Fruit fly (Drosophila melanogaster): ENCODE measurements around the gene CG43349.

Gene CG43349

DNA sequence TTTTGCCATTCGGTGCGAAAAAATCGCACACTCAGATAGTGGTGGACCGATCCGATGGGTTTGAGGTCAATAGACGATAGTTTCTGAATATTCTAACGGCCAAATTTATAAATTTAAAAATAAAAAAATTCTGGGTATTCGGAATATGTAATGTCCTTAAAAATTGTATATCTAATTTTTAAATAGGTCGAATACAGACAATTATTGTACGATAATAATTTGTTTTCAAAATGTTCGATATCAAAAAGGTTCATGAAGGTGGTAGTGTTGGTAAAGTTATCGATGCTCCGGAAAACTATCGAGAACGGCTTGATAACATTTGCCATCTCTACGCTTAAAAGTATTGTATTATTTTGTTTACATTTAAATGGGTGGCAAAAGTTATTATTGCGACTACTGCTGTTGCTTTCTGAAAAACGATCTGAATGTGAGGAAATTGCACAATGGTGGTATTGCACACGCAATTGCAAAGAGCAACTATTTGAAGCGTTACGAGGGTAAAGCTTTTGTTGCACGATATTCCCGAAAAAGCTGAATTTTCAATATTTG, 30.1 kb upstream of the CG43349 start, which contains the start of the genes CG31922 and Plap:
Gene CG31922, plus strand, starts transcription at position 315 of the 549 bp plus-strand sequence.
Gene Plap, minus strand, starts transcription at position 499 of the 549 bp plus-strand sequence.
- TF ChIP-seq psq (optimal IDR thresholded peaks at IDR 0.05) (no peak), EcR (GFP tag; optimal IDR thresholded peaks at IDR 0.05) (no peak), Dll (optimal IDR thresholded peaks at IDR 0.05) (no peak), CG8478 (optimal IDR thresholded peaks at IDR 0.05) (no peak), pan (optimal IDR thresholded peaks at IDR 0.05) (no peak), usp (GFP tag; optimal IDR thresholded peaks at IDR 0.05) (no peak)

DNA sequence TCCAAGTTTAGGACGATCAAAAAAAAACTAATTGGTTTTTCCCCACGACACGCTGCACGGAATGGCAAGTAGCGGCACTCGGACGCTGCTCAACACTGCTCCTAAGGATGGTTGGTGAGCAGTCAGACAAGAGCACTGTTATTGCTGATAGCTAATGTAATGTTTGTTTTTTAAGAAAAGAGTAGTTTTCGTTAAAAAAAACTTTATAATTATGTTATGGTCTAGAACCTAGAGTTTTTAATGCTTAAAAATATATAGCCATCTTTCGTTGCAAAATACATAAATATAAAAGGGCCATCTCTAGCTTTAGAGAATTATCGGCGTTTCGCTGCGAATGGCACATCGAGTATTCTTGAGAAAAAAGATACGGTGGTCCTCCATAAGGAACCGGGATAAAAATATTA, 27.3 kb upstream of the CG43349 start, which contains the start of the genes Charon and CG4887:
Gene Charon, minus strand, starts transcription at position 102 of the 404 bp plus-strand sequence.
Gene CG4887, plus strand, starts transcription at position 306 of the 404 bp plus-strand sequence.
- TF ChIP-seq EcR (GFP tag; optimal IDR thresholded peaks at IDR 0.05) (no peak), psq (optimal IDR thresholded peaks at IDR 0.05) (no peak), pan (optimal IDR thresholded peaks at IDR 0.05) (no peak), Dll (optimal IDR thresholded peaks at IDR 0.05) (no peak), CG8478 (optimal IDR thresholded peaks at IDR 0.05) (no peak), usp (GFP tag; optimal IDR thresholded peaks at IDR 0.05) (no peak)

- TF ChIP-seq psq (optimal IDR thresholded peaks at IDR 0.05) (no peak), CG8478 (optimal IDR thresholded peaks at IDR 0.05) (no peak), pan (optimal IDR thresholded peaks at IDR 0.05) (no peak)
Measured at dm6 chr2L:1177522-1177921, 22.5 kb upstream of the CG43349 start, which contains the start of gene CG4896. CG4896 (plus strand) TSS chr2L:1177690.

- TF ChIP-seq pan (optimal IDR thresholded peaks at IDR 0.05) (no peak), Dll (optimal IDR thresholded peaks at IDR 0.05) (no peak), EcR (GFP tag; optimal IDR thresholded peaks at IDR 0.05) (no peak), psq (optimal IDR thresholded peaks at IDR 0.05) (no peak), CG8478 (optimal IDR thresholded peaks at IDR 0.05) (no peak)
Measured at dm6 chr2L:1183799-1184198, 16.2 kb upstream of the CG43349 start, which contains the start of the genes CG5126 and Tgt. CG5126 (minus strand) TSS chr2L:1184020. Tgt (plus strand) TSS chr2L:1184065.

- no peak for TF ChIP-seq CG8478 (optimal IDR thresholded peaks at IDR 0.05)
- peak; percentile 86 for TF ChIP-seq pan (optimal IDR thresholded peaks at IDR 0.05)
- TF ChIP-seq Dll (optimal IDR thresholded peaks at IDR 0.05), result peak; percentile 95
- no peak for TF ChIP-seq EcR (GFP tag; optimal IDR thresholded peaks at IDR 0.05)
- no peak for TF ChIP-seq psq (optimal IDR thresholded peaks at IDR 0.05)
Measured at dm6 chr2L:1185642-1186497, 14.1 kb upstream of the CG43349 start, which contains the start of gene CG5001. CG5001 (plus strand) TSS chr2L:1185757.

DNA sequence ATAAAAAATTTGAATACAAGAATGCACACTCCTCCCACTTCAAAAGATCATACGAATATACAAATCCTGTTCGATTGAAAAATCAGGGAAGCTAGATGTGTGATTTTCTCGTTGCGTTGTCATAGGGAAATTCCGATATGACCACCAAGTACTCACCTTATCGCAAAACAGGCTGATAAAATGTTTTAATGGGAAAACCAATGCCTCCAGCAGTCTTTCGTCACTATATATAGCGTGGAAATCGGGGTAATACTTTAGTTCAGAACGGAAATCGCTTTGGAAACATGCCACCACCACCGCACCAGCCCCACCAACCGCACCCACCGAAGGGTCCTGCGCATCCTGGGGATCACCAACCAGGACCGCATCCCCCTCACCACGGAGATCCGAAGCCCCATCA, 839 bp upstream of the CG43349 start, which contains the start of the genes CG5139 and CG43348:
Gene CG5139, minus strand, starts transcription at position 101 of the 400 bp plus-strand sequence.
Gene CG43348, plus strand, starts transcription at position 247 of the 400 bp plus-strand sequence.
- TF ChIP-seq EcR (GFP tag; optimal IDR thresholded peaks at IDR 0.05) (no peak), Dll (optimal IDR thresholded peaks at IDR 0.05) (no peak), psq (optimal IDR thresholded peaks at IDR 0.05) (no peak), CG8478 (optimal IDR thresholded peaks at IDR 0.05) (no peak), usp (GFP tag; optimal IDR thresholded peaks at IDR 0.05) (no peak), pan (optimal IDR thresholded peaks at IDR 0.05) (no peak)

DNA sequence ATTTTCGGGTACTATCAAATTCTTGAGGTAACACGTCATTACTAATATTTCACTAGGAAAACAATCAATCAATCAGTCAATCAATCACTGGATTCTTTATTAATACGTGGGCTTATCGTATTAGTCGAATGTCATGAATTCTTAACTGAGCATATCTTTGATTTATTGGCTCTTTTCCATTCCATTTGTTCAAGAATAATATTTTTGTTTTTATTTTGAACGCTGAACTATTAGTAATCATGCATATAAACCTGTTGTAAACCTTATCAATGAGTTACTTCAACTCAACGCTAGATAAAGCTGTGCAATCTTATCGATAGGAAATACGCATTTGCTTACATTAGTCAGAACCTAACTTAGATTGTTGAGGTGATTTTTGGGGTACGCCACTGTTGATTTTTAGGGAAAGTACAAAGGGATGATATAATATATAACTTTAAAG, 1.4 kb downstream of the CG43349 start:
- no peak for TF ChIP-seq usp (GFP tag; optimal IDR thresholded peaks at IDR 0.05)
- no peak for TF ChIP-seq EcR (GFP tag; optimal IDR thresholded peaks at IDR 0.05)
- TF ChIP-seq Dll (optimal IDR thresholded peaks at IDR 0.05), result no peak
- TF ChIP-seq psq (optimal IDR thresholded peaks at IDR 0.05), result no peak

- no peak for TF ChIP-seq Dll (optimal IDR thresholded peaks at IDR 0.05)
- no peak for TF ChIP-seq psq (optimal IDR thresholded peaks at IDR 0.05)
- no peak for TF ChIP-seq EcR (GFP tag; optimal IDR thresholded peaks at IDR 0.05)
- TF ChIP-seq usp (GFP tag; optimal IDR thresholded peaks at IDR 0.05), result no peak
- TF ChIP-seq pan (optimal IDR thresholded peaks at IDR 0.05), result no peak
- TF ChIP-seq CG8478 (optimal IDR thresholded peaks at IDR 0.05), result no peak
Measured at dm6 chr2L:1202445-1202844, 2.4 kb downstream of the CG43349 start.

DNA sequence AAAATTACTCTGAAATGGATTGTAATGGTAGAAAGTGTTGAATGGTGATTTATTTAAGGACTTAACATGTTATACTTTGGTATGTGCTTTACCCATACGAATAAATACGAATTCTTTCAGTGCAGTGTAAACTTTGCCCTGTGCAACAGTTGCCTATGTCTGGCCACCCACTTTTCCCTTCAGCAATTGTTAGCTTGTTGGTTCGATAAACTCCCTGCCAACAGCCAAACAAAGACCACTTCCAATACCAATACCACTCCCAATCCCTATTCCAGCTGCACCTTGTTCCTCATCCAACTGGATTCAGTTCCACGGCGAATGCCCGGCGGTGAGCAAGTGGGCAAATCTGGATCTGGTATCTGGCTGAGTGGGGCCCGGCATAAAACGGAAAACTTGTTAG, 3.9 kb downstream of the CG43349 start, which contains the start of gene CG14342:
Gene CG14342, plus strand, starts transcription at position 301 of the 400 bp plus-strand sequence.
- TF ChIP-seq usp (GFP tag; optimal IDR thresholded peaks at IDR 0.05) (no peak), psq (optimal IDR thresholded peaks at IDR 0.05) (no peak), Dll (optimal IDR thresholded peaks at IDR 0.05) (no peak), CG8478 (optimal IDR thresholded peaks at IDR 0.05) (no peak), pan (optimal IDR thresholded peaks at IDR 0.05) (no peak), EcR (GFP tag; optimal IDR thresholded peaks at IDR 0.05) (no peak)

dm6 chr2L:1207432-1207831, 7.4 kb downstream of the CG43349 start:
- TF ChIP-seq pan (optimal IDR thresholded peaks at IDR 0.05) (no peak), usp (GFP tag; optimal IDR thresholded peaks at IDR 0.05) (no peak)

DNA sequence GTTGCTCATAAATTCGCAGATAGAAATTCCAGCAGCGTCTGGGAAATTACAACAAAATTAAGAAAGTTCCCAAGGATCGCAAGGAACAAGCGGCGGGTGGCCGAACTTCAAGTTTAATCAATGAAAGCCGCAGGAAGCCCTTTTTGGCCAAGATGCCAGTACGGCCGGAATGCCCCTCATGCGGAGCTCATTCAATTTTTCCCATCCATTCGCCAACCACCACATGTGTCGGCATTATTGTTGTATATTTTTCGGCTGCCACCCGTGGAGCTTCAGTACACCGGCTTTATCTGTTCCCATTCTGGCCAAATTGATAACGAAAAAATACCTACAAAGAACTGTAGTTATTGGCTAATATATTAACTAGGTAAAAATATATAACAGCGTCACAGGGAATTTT, 11.5 kb downstream of the CG43349 start:
- TF ChIP-seq pan (optimal IDR thresholded peaks at IDR 0.05) (no peak), CG8478 (optimal IDR thresholded peaks at IDR 0.05) (no peak), psq (optimal IDR thresholded peaks at IDR 0.05) (no peak), usp (GFP tag; optimal IDR thresholded peaks at IDR 0.05) (no peak), Dll (optimal IDR thresholded peaks at IDR 0.05) (no peak), EcR (GFP tag; optimal IDR thresholded peaks at IDR 0.05) (no peak)

dm6 chr2L:1213587-1213986, 13.6 kb downstream of the CG43349 start:
- TF ChIP-seq Dll (optimal IDR thresholded peaks at IDR 0.05), result no peak
- no peak for TF ChIP-seq usp (GFP tag; optimal IDR thresholded peaks at IDR 0.05)
- no peak for TF ChIP-seq pan (optimal IDR thresholded peaks at IDR 0.05)
- TF ChIP-seq CG8478 (optimal IDR thresholded peaks at IDR 0.05), result no peak
- no peak for TF ChIP-seq EcR (GFP tag; optimal IDR thresholded peaks at IDR 0.05)
- TF ChIP-seq psq (optimal IDR thresholded peaks at IDR 0.05), result no peak
